Worm (Caenorhabditis elegans) whole organism, young adult: ENCODE measurements around the gene cyc-2.2.

Experiments
- C17E4.6 ChIP-seq: fragments of 200-800 bp; sonication (Bioruptor generic); IDR thresholded peaks from 2 replicates; pipeline ENCODE4 v1.3.6; 2022; ENCODE audit warnings: missing genetic modification reagents, missing genetic modification characterization, missing compliant biosample characterization
- D2030.7 ChIP-seq: fragments of 200-800 bp; sonication (Bioruptor generic); IDR thresholded peaks from 2 replicates; pipeline ENCODE4 v1.3.6; 2022; ENCODE audit warnings: missing genetic modification reagents, missing genetic modification characterization, missing compliant biosample characterization
- F22D6.2 ChIP-seq: sonication (generic microtip); optimal IDR thresholded peaks from 2 replicates; lab custom pipeline; 2016; ENCODE audit warnings: mild to moderate bottlenecking, missing genetic modification characterization, missing compliant biosample characterization
- F23B12.7 ChIP-seq: sonication (generic microtip); optimal IDR thresholded peaks from 2 replicates; lab custom pipeline; 2017; ENCODE audit warnings: missing genetic modification characterization, mild to moderate bottlenecking, missing compliant biosample characterization, antibody characterized with exemption, moderate library complexity; ENCODE audit not compliant: insufficient read depth
- F33H1.4 ChIP-seq: fragments of 200-800 bp; sonication (Bioruptor generic); IDR thresholded peaks from 2 replicates; pipeline ENCODE4 v1.3.6; 2022; ENCODE audit warnings: missing genetic modification reagents, missing genetic modification characterization, missing compliant biosample characterization
- F37B4.10 ChIP-seq: fragments of 200-800 bp; sonication (Bioruptor generic); IDR thresholded peaks from 2 replicates; pipeline ENCODE4 v1.3.6; 2022; ENCODE audit warnings: missing genetic modification characterization, missing compliant biosample characterization
- F57A8.1 ChIP-seq: fragments of 200-800 bp; sonication (Bioruptor generic); optimal IDR thresholded peaks from 2 replicates; lab custom pipeline; 2018; ENCODE audit warnings: mild to moderate bottlenecking, missing genetic modification characterization, moderate library complexity, missing compliant biosample characterization
- T07F8.4 ChIP-seq: sonication (generic microtip); optimal IDR thresholded peaks from 2 replicates; lab custom pipeline; 2016; ENCODE audit warnings: mild to moderate bottlenecking, missing genetic modification characterization, moderate library complexity, missing compliant biosample characterization
- Y53F4B.3 ChIP-seq: fragments of 200-800 bp; sonication (Bioruptor generic); IDR thresholded peaks from 2 replicates; pipeline ENCODE4 v1.3.6; 2022; ENCODE audit warnings: missing genetic modification reagents, missing genetic modification characterization, missing compliant biosample characterization
- Y56A3A.18 ChIP-seq: fragments of 200-800 bp; sonication (Bioruptor generic); IDR thresholded peaks from 2 replicates; pipeline ENCODE4 v1.3.6; 2022; ENCODE audit warnings: missing genetic modification reagents, missing genetic modification characterization, missing compliant biosample characterization
- Y79H2A.3 ChIP-seq: fragments of 200-800 bp; sonication (Bioruptor generic); conservative IDR thresholded peaks from 2 replicates; pipeline ENCODE4 v1.3.6; 2022; ENCODE audit warnings: missing genetic modification reagents, missing genetic modification characterization, missing compliant biosample characterization
- Y95B8A.8 ChIP-seq: fragments of 200-800 bp; sonication (Bioruptor generic); IDR thresholded peaks from 2 replicates; pipeline ENCODE4 v1.3.6; 2022; ENCODE audit warnings: missing genetic modification reagents, missing genetic modification characterization, missing compliant biosample characterization
- bed-1 ChIP-seq: fragments of 200-800 bp; sonication (Bioruptor generic); IDR thresholded peaks from 2 replicates; pipeline ENCODE4 v1.3.6; 2022; ENCODE audit warnings: missing genetic modification reagents, missing genetic modification characterization, missing compliant biosample characterization
- ccch-3 ChIP-seq: fragments of 200-800 bp; sonication (Bioruptor generic); optimal IDR thresholded peaks from 2 replicates; lab custom pipeline; 2018; ENCODE audit warnings: mild to moderate bottlenecking, missing genetic modification characterization, missing compliant biosample characterization
- ceh-40 ChIP-seq: fragments of 200-800 bp; sonication (Bioruptor generic); IDR thresholded peaks from 2 replicates; pipeline ENCODE4 v1.3.6; 2022; ENCODE audit warnings: missing genetic modification characterization, missing compliant biosample characterization
- ceh-58 ChIP-seq: fragments of 200-800 bp; sonication (Bioruptor generic); IDR thresholded peaks from 2 replicates; pipeline ENCODE4 v1.3.6; 2022; ENCODE audit warnings: missing genetic modification characterization, missing compliant biosample characterization
- ceh-91 ChIP-seq: fragments of 200-800 bp; sonication (Bioruptor generic); IDR thresholded peaks from 2 replicates; pipeline ENCODE4 v1.3.6; 2022; ENCODE audit warnings: missing genetic modification reagents, missing genetic modification characterization, missing compliant biosample characterization
- dpff-1 ChIP-seq: sonication (generic microtip); optimal IDR thresholded peaks from 2 replicates; lab custom pipeline; 2017; ENCODE audit warnings: mild to moderate bottlenecking, missing genetic modification characterization, missing compliant biosample characterization
- him-1 ChIP-seq: sonication (generic microtip); optimal IDR thresholded peaks from 2 replicates; lab custom pipeline; 2016; ENCODE audit warnings: missing genotype, missing genetic modification reagents, missing genetic modification characterization, missing compliant biosample characterization
- hlh-26 ChIP-seq: fragments of 200-800 bp; sonication (Bioruptor generic); conservative IDR thresholded peaks from 2 replicates; pipeline ENCODE4 v1.3.6; 2022; ENCODE audit warnings: missing genetic modification reagents, missing genetic modification characterization, missing compliant biosample characterization
- hmg-1.2 ChIP-seq: fragments of 200-800 bp; sonication (Bioruptor generic); IDR thresholded peaks from 2 replicates; pipeline ENCODE4 v1.3.6; 2022; ENCODE audit warnings: missing genetic modification reagents, missing genetic modification characterization, missing compliant biosample characterization
- hmg-20 ChIP-seq: fragments of 200-800 bp; sonication (Bioruptor generic); IDR thresholded peaks from 2 replicates; pipeline ENCODE4 v1.3.6; 2022; ENCODE audit warnings: missing genetic modification reagents, missing genetic modification characterization, missing compliant biosample characterization
- lin-26 ChIP-seq: fragments of 200-800 bp; sonication (Bioruptor generic); IDR thresholded peaks from 2 replicates; pipeline ENCODE4 v1.3.6; 2022; ENCODE audit warnings: missing genetic modification reagents, missing genetic modification characterization, missing compliant biosample characterization
- lin-40 ChIP-seq: sonication (generic microtip); optimal IDR thresholded peaks from 2 replicates; lab custom pipeline; 2016; ENCODE audit warnings: missing genetic modification characterization, mild to moderate bottlenecking, missing compliant biosample characterization, missing genotype, missing genetic modification reagents
- lin-54 ChIP-seq: fragments of 200-800 bp; sonication (Bioruptor generic); optimal IDR thresholded peaks from 2 replicates; lab custom pipeline; 2018; ENCODE audit warnings: mild to moderate bottlenecking, missing genetic modification characterization, missing compliant biosample characterization
- lir-1 ChIP-seq: fragments of 200-800 bp; sonication (Bioruptor generic); conservative IDR thresholded peaks from 2 replicates; pipeline ENCODE4 v1.3.6; 2022; ENCODE audit warnings: missing genetic modification reagents, missing genetic modification characterization, missing compliant biosample characterization
- lsl-1 ChIP-seq: fragments of 200-800 bp; sonication (Bioruptor generic); optimal IDR thresholded peaks from 2 replicates; lab custom pipeline; 2018; ENCODE audit warnings: mild to moderate bottlenecking, missing genetic modification characterization, moderate library complexity, missing compliant biosample characterization
- lsy-27 ChIP-seq: sonication (generic microtip); optimal IDR thresholded peaks from 2 replicates; lab custom pipeline; 2017; ENCODE audit warnings: missing genetic modification characterization, mild to moderate bottlenecking, missing compliant biosample characterization, antibody characterized with exemption, missing genotype, borderline replicate concordance; ENCODE audit not compliant: insufficient read depth
- madf-6 ChIP-seq: fragments of 200-800 bp; sonication (Bioruptor generic); IDR thresholded peaks from 2 replicates; pipeline ENCODE4 v1.3.6; 2022; ENCODE audit warnings: missing genetic modification reagents, missing genetic modification characterization, missing compliant biosample characterization
- madf-8 ChIP-seq: fragments of 200-800 bp; sonication (Bioruptor generic); conservative IDR thresholded peaks from 2 replicates; pipeline ENCODE4 v1.3.6; 2022; ENCODE audit warnings: missing genetic modification reagents, missing genetic modification characterization, missing compliant biosample characterization
- mcd-1 ChIP-seq: fragments of 200-800 bp; sonication (Bioruptor generic); IDR thresholded peaks from 2 replicates; pipeline ENCODE4 v1.3.6; 2022; ENCODE audit warnings: missing genetic modification reagents, missing genetic modification characterization, missing compliant biosample characterization
- snpc-1.3 ChIP-seq: sonication (generic microtip); optimal IDR thresholded peaks from 2 replicates; lab custom pipeline; 2017; ENCODE audit warnings: missing genetic modification characterization, mild to moderate bottlenecking, missing compliant biosample characterization, antibody characterized with exemption, moderate library complexity, missing genotype, missing genetic modification reagents; ENCODE audit not compliant: insufficient read depth
- snpc-3.4 ChIP-seq: sonication (generic microtip); optimal IDR thresholded peaks from 2 replicates; lab custom pipeline; 2017; ENCODE audit warnings: missing genetic modification characterization, mild to moderate bottlenecking, missing compliant biosample characterization, antibody characterized with exemption, moderate library complexity, missing genotype, missing genetic modification reagents
- snpc-4 ChIP-seq, 5 experiments: fragments of 150-350 bp in 1 of 5; sonication (generic microtip) in 4 of 5; optimal IDR thresholded peaks; 2 replicates each; lab custom pipeline; 2014 to 2018; ENCODE audit warnings: missing genetic modification characterization in 5 of 5, missing biosample characterization in 3 of 5, antibody characterized with exemption in 2 of 5, mild to moderate bottlenecking in 2 of 5, missing compliant biosample characterization in 2 of 5, missing genotype in 2 of 5, moderate library complexity in 2 of 5, missing genetic modification reagents in 1 of 5
- tbp1 ChIP-seq: fragments of 200-800 bp; sonication (Bioruptor generic); optimal IDR thresholded peaks from 2 replicates; lab custom pipeline; 2018; ENCODE audit warnings: mild to moderate bottlenecking, missing genetic modification characterization, missing compliant biosample characterization
- tlf-1 ChIP-seq: fragments of 200-800 bp; sonication (Bioruptor generic); optimal IDR thresholded peaks from 2 replicates; lab custom pipeline; 2018; ENCODE audit warnings: mild to moderate bottlenecking, missing genetic modification characterization, missing compliant biosample characterization
- xnd-1 ChIP-seq: sonication (generic microtip); optimal IDR thresholded peaks from 2 replicates; lab custom pipeline; 2016; ENCODE audit warnings: missing genotype, missing genetic modification reagents, missing genetic modification characterization, missing compliant biosample characterization
- ztf-25 ChIP-seq: fragments of 200-800 bp; sonication (Bioruptor generic); IDR thresholded peaks from 2 replicates; pipeline ENCODE4 v1.3.6; 2022; ENCODE audit warnings: missing genetic modification reagents, missing genetic modification characterization, missing compliant biosample characterization

Gene cyc-2.2

ce11 chrV:12612118-12612517, at the start of gene cyc-2.2:
cyc-2.2 (minus strand) TSS chrV:12612218.
- no peak for TF ChIP-seq lir-1 (GFP tag; lab: Robert Waterston, UW)
- TF ChIP-seq tbp1 (GFP tag; lab: Kevin White, UChicago): no peak
- TF ChIP-seq Y79H2A.3 (GFP tag; lab: Robert Waterston, UW): no peak
- TF ChIP-seq Y53F4B.3 (GFP tag; lab: Robert Waterston, UW): no peak
- no peak for TF ChIP-seq snpc-1.3 (tag; lab: Kevin White, UChicago)
- TF ChIP-seq hlh-26 (GFP tag; lab: Robert Waterston, UW): no peak
- no peak for TF ChIP-seq Y95B8A.8
- no peak for TF ChIP-seq F57A8.1 (GFP tag; lab: Kevin White, UChicago)
- no peak for TF ChIP-seq him-1
- no peak for TF ChIP-seq tlf-1 (GFP tag; lab: Kevin White, UChicago)
- TF ChIP-seq lin-26 (GFP tag; lab: Robert Waterston, UW): no peak
- TF ChIP-seq mcd-1: no peak

ce11 chrV:12661619-12662018, 49.6 kb upstream of the cyc-2.2 start, which contains the start of gene W05B10.3:
W05B10.3 (minus strand) TSS chrV:12661719.
- TF ChIP-seq ztf-25 (GFP tag; lab: Robert Waterston, UW) (no peak), ccch-3 (no peak), bed-1 (GFP tag; lab: Robert Waterston, UW) (no peak), F23B12.7 (tag; lab: Kevin White, UChicago) (no peak), lsy-27 (no peak), ceh-40 (GFP tag; lab: Robert Waterston, UW) (no peak), dpff-1 (no peak), tbp1 (GFP tag; lab: Kevin White, UChicago) (no peak), Y56A3A.18 (GFP tag; lab: Robert Waterston, UW) (no peak), lin-40 (tag; lab: Kevin White, UChicago) (no peak), T07F8.4 (tag; lab: Kevin White, UChicago) (no peak), snpc-4 (GFP tag; optimal IDR thresholded peaks at IDR 0.05; lab: Kevin White, UChicago) (no peak), snpc-4 (tag; optimal IDR thresholded peaks at IDR 0.05; lab: Kevin White, UChicago) (no peak)
- TF ChIP-seq, all 124 proteins: peak for 0

DNA sequence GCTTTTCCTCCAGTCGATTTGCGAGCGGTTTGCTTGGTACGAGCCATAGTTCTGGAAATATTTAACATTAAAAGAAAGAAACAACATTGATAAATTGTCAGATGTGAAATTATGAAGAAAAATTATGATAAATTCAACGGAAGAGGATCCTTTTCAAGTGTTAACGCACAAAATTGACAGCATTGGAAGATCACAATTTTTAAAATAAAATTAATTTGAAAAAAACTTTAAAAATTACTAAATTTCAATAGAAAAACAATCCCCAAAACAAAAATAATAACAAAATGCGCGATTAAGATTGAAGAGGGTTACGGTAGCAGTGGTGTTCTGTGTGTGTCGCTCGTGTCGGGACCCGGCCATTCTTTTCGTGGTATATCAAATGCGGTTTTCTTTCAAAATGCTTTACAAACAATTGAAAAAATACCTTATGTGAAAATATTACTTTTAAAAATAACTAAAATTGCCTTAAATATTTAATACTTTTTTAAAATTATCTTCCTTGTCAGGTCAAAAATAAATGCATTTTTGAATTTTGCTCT, 48.3 kb upstream of the cyc-2.2 start, which contains the start of gene his-74:
TSS of gene his-74 (minus strand) at position 51 of the 539 bp plus-strand sequence.
- peak; percentile 84 for TF ChIP-seq madf-6 (GFP tag; lab: Robert Waterston, UW)
- TF ChIP-seq madf-8 (GFP tag; lab: Robert Waterston, UW): peak; percentile 34; the same call in 1 of the 2 replicates
- peak; percentile 77 for TF ChIP-seq F33H1.4 (GFP tag; lab: Robert Waterston, UW)
- no peak for TF ChIP-seq hmg-20 (GFP tag; lab: Robert Waterston, UW)
- no peak for TF ChIP-seq ztf-25 (GFP tag; lab: Robert Waterston, UW)
- no peak for TF ChIP-seq F22D6.2 (tag; lab: Kevin White, UChicago)
- TF ChIP-seq hmg-1.2: 0 out of 2 replicates have a peak, but pooled peaks have one; percentile 9
- peak; percentile 15 for TF ChIP-seq snpc-3.4 (tag; lab: Kevin White, UChicago)
- TF ChIP-seq F37B4.10 (GFP tag; lab: Robert Waterston, UW): no peak
- TF ChIP-seq xnd-1 (tag; lab: Kevin White, UChicago): peak; percentile 47
- no peak for TF ChIP-seq lin-40 (tag; lab: Kevin White, UChicago)
- TF ChIP-seq D2030.7: peak; percentile 51; the same call in 1 of the 2 replicates
- TF ChIP-seq C17E4.6: no peak
- peak; percentile 88 for TF ChIP-seq lsl-1
- 0 out of 2 replicates have a peak, but pooled peaks have one; percentile 26 for TF ChIP-seq ceh-91 (GFP tag; lab: Robert Waterston, UW)
- TF ChIP-seq lin-54 (GFP tag; lab: Kevin White, UChicago): peak; percentile 14
- no peak for TF ChIP-seq ceh-58 (GFP tag; lab: Robert Waterston, UW)
- TF ChIP-seq, all 124 proteins: peak for 10
